Fruit fly (Drosophila melanogaster) whole organism, embryonic: ENCODE data around the gene Pex16.

Source experiments
- CG1024 ChIP-seq: fragments of 200-800 bp; sonication (Bioruptor generic); IDR thresholded peaks from 2 replicates; pipeline ENCODE4 v1.3.6; 2022; ENCODE audit warnings: missing biosample characterization, missing genetic modification characterization
- CG10366 ChIP-seq: fragments of 200-800 bp; sonication (Bioruptor generic); IDR thresholded peaks from 2 replicates; pipeline ENCODE4 v1.3.6; 2022; ENCODE audit warnings: missing biosample characterization, missing genetic modification characterization
- CG11695 ChIP-seq: fragments of 200-800 bp; sonication (Bioruptor generic); IDR thresholded peaks from 3 replicates; pipeline ENCODE4 v1.3.6; 2022; ENCODE audit warnings: missing biosample characterization, missing genetic modification characterization
- CG12071 ChIP-seq: fragments of 200-800 bp; sonication (Bioruptor generic); optimal IDR thresholded peaks from 3 replicates; lab custom pipeline; 2018; ENCODE audit warnings: missing biosample characterization, mild to moderate bottlenecking, missing genetic modification characterization
- CG14014 ChIP-seq: fragments of 200-800 bp; sonication (Bioruptor generic); IDR thresholded peaks from 2 replicates; pipeline ENCODE4 v1.3.6; 2022; ENCODE audit warnings: missing biosample characterization, missing genetic modification characterization
- CG14860 ChIP-seq: fragments of 200-800 bp; sonication (Bioruptor generic); IDR thresholded peaks from 3 replicates; pipeline ENCODE4 v1.3.6; 2022; ENCODE audit warnings: missing biosample characterization, missing genetic modification characterization; ENCODE audit not compliant: partially characterized antibody
- CG14965 ChIP-seq: fragments of 200-800 bp; sonication (Bioruptor generic); optimal IDR thresholded peaks from 2 replicates; lab custom pipeline; 2016; ENCODE audit warnings: missing biosample characterization, missing genetic modification characterization, borderline replicate concordance
- CG15479 ChIP-seq: fragments of 200-800 bp; sonication (Bioruptor generic); optimal IDR thresholded peaks from 3 replicates; lab custom pipeline; 2019; ENCODE audit warnings: missing biosample characterization, mild to moderate bottlenecking, missing genetic modification characterization, moderate library complexity
- CG1832 ChIP-seq: fragments of 200-800 bp; sonication (Bioruptor generic); optimal IDR thresholded peaks from 2 replicates; lab custom pipeline; 2017; ENCODE audit warnings: missing biosample characterization, mild to moderate bottlenecking, missing genetic modification characterization, inconsistent platforms
- CG2202 ChIP-seq: fragments of 200-800 bp; sonication (Bioruptor generic); optimal IDR thresholded peaks from 2 replicates; lab custom pipeline; 2018; ENCODE audit warnings: missing biosample characterization, mild to moderate bottlenecking, missing genetic modification characterization
- CG2678 ChIP-seq: fragments of 200-800 bp; sonication (Bioruptor generic); optimal IDR thresholded peaks from 3 replicates; lab custom pipeline; 2019; ENCODE audit warnings: missing biosample characterization, mild to moderate bottlenecking, missing genetic modification characterization, moderate library complexity
- CG30020 ChIP-seq: fragments of 200-800 bp; optimal IDR thresholded peaks from 2 replicates; lab custom pipeline; 2019; ENCODE audit warnings: missing biosample characterization, mild to moderate bottlenecking, missing genetic modification characterization, moderate library complexity
- CG31388 ChIP-seq: fragments of 200-800 bp; sonication (Bioruptor generic); optimal IDR thresholded peaks from 2 replicates; lab custom pipeline; 2016; ENCODE audit warnings: missing biosample characterization, missing genetic modification characterization
- CG33213 ChIP-seq: fragments of 200-800 bp; sonication (Bioruptor generic); optimal IDR thresholded peaks from 3 replicates; lab custom pipeline; 2016; ENCODE audit warnings: missing biosample characterization, missing genetic modification characterization
- CG3407 ChIP-seq: fragments of 200-800 bp; sonication (Bioruptor generic); optimal IDR thresholded peaks from 2 replicates; lab custom pipeline; 2018; ENCODE audit warnings: missing biosample characterization, mild to moderate bottlenecking, missing genetic modification characterization
- CG43689 ChIP-seq: fragments of 200-800 bp; sonication (Bioruptor generic); IDR thresholded peaks from 2 replicates; pipeline ENCODE4 v1.3.6; 2022; ENCODE audit warnings: missing biosample characterization, missing genetic modification characterization
- CG8089 ChIP-seq: fragments of 200-800 bp; sonication (Bioruptor generic); optimal IDR thresholded peaks from 3 replicates; lab custom pipeline; 2016; ENCODE audit warnings: missing biosample characterization, missing genetic modification characterization
- CG8765 ChIP-seq: fragments of 200-800 bp; sonication (Bioruptor generic); IDR thresholded peaks from 2 replicates; pipeline ENCODE4 v1.3.6; 2022; ENCODE audit warnings: missing biosample characterization, missing genetic modification characterization
- CG9876 ChIP-seq: fragments of 200-800 bp; sonication (Bioruptor generic); optimal IDR thresholded peaks from 2 replicates; lab custom pipeline; 2016; ENCODE audit warnings: missing biosample characterization, missing genetic modification characterization
- CTCF ChIP-seq: fragments of 200-800 bp; sonication (Bioruptor generic); optimal IDR thresholded peaks from 2 replicates; lab custom pipeline; 2017; ENCODE audit warnings: missing biosample characterization, mild to moderate bottlenecking, missing genetic modification characterization, moderate library complexity
- HHEX ChIP-seq: fragments of 200-800 bp; sonication (Bioruptor generic); optimal IDR thresholded peaks from 3 replicates; lab custom pipeline; 2017; ENCODE audit warnings: missing biosample characterization, mild to moderate bottlenecking, missing genetic modification characterization, missing genetic modification reagents
- Myb ChIP-seq: fragments of 200-800 bp; sonication (Bioruptor generic); optimal IDR thresholded peaks from 2 replicates; lab custom pipeline; 2016; ENCODE audit warnings: missing biosample characterization, missing genetic modification characterization
- NfI ChIP-seq: fragments of 200-800 bp; sonication (Bioruptor generic); optimal IDR thresholded peaks from 3 replicates; lab custom pipeline; 2018; ENCODE audit warnings: missing biosample characterization, mild to moderate bottlenecking, missing genetic modification characterization, moderate library complexity
- Oli ChIP-seq: fragments of 200-800 bp; sonication (Bioruptor generic); optimal IDR thresholded peaks from 2 replicates; lab custom pipeline; 2018; ENCODE audit warnings: missing biosample characterization, mild to moderate bottlenecking, missing genetic modification characterization, moderate library complexity
- PHDP ChIP-seq: fragments of 200-800 bp; sonication (Bioruptor generic); optimal IDR thresholded peaks from 3 replicates; lab custom pipeline; 2018; ENCODE audit warnings: missing biosample characterization, mild to moderate bottlenecking, missing genetic modification characterization, moderate library complexity
- Sin3A ChIP-seq: fragments of >200 bp; optimal IDR thresholded peaks from 2 replicates; lab custom pipeline; 2018
- Sox102F ChIP-seq: fragments of 200-800 bp; sonication (Bioruptor generic); optimal IDR thresholded peaks from 2 replicates; lab custom pipeline; 2018; ENCODE audit warnings: missing biosample characterization, mild to moderate bottlenecking, missing genetic modification characterization, moderate library complexity
- Sry-δ ChIP-seq: fragments of 200-800 bp; sonication (Bioruptor generic); optimal IDR thresholded peaks from 2 replicates; lab custom pipeline; 2016; ENCODE audit warnings: missing biosample characterization, missing genetic modification characterization
- Vsx1 ChIP-seq: fragments of 200-800 bp; sonication (Bioruptor generic); optimal IDR thresholded peaks from 2 replicates; lab custom pipeline; 2017; ENCODE audit warnings: missing biosample characterization, mild to moderate bottlenecking, missing genetic modification characterization, missing genetic modification reagents
- Xbp1 ChIP-seq: fragments of 200-800 bp; sonication (Bioruptor generic); optimal IDR thresholded peaks from 3 replicates; lab custom pipeline; 2016; ENCODE audit warnings: missing biosample characterization, mild to moderate bottlenecking, missing genetic modification characterization
- ac ChIP-seq: fragments of 200-800 bp; sonication (Bioruptor generic); optimal IDR thresholded peaks from 3 replicates; lab custom pipeline; 2017; ENCODE audit warnings: missing biosample characterization, mild to moderate bottlenecking, missing genetic modification characterization
- caup ChIP-seq: fragments of 200-800 bp; sonication (Bioruptor generic); optimal IDR thresholded peaks from 3 replicates; lab custom pipeline; 2017; ENCODE audit warnings: missing biosample characterization, mild to moderate bottlenecking, missing genetic modification characterization, moderate library complexity; ENCODE audit not compliant: severe bottlenecking
- dpn ChIP-seq, 2 experiments: fragments of 200-800 bp; sonication (Bioruptor generic); optimal IDR thresholded peaks; 3 replicates each; lab custom pipeline; 2016; ENCODE audit warnings: missing biosample characterization in 2 of 2, missing genetic modification characterization in 2 of 2
- gcm ChIP-seq: fragments of 200-800 bp; sonication (Bioruptor generic); optimal IDR thresholded peaks from 2 replicates; lab custom pipeline; 2019; ENCODE audit warnings: missing biosample characterization, mild to moderate bottlenecking, missing genetic modification characterization, moderate library complexity
- gsb-n ChIP-seq: fragments of 200-800 bp; sonication (Bioruptor generic); optimal IDR thresholded peaks from 3 replicates; lab custom pipeline; 2018; ENCODE audit warnings: missing biosample characterization, mild to moderate bottlenecking, missing genetic modification characterization
- insv ChIP-seq, 2 experiments: fragments of 200-800 bp; sonication (Bioruptor generic); optimal IDR thresholded peaks; 3 replicates each; lab custom pipeline; 2016 to 2018; ENCODE audit warnings: missing biosample characterization in 2 of 2, missing genetic modification characterization in 2 of 2
- jigr1 ChIP-seq: fragments of 200-800 bp; sonication (Bioruptor generic); IDR thresholded peaks from 3 replicates; pipeline ENCODE4 v1.3.6; 2022; ENCODE audit warnings: missing biosample characterization, missing genetic modification characterization
- lov ChIP-seq, 2 experiments: fragments of 200-800 bp in 1 of 2; fragments of >200 bp in 1 of 2; sonication (Bioruptor generic) in 1 of 2; IDR thresholded peaks in 1 of 2; optimal IDR thresholded peaks in 1 of 2; 2 replicates in 1 of 2; 3 replicates in 1 of 2; pipeline versions ENCODE4 v1.3.6 to Lab custom; 2017 to 2022; ENCODE audit warnings: missing biosample characterization in 1 of 2, missing genetic modification characterization in 1 of 2
- otp ChIP-seq: fragments of 200-800 bp; sonication (Bioruptor generic); IDR thresholded peaks from 3 replicates; pipeline ENCODE4, ENCODE4 v1.3.6; 2022; ENCODE audit warnings: missing biosample characterization, missing genetic modification characterization
- prd ChIP-seq, 3 experiments: fragments of >200 bp in 2 of 3; fragments of 200-800 bp in 1 of 3; sonication (Bioruptor generic) in 1 of 3; optimal IDR thresholded peaks in 2 of 3; IDR thresholded peaks in 1 of 3; 2 replicates in 2 of 3; 3 replicates in 1 of 3; pipeline versions ENCODE4 v1.3.6 to Lab custom; 2017 to 2022; ENCODE audit warnings: missing biosample characterization in 1 of 3, missing genetic modification characterization in 1 of 3
- row ChIP-seq: fragments of 200-800 bp; sonication (Bioruptor generic); IDR thresholded peaks from 3 replicates; pipeline ENCODE4 v1.3.6; 2022; ENCODE audit warnings: missing biosample characterization, missing genetic modification characterization
- sim ChIP-seq: fragments of 200-800 bp; sonication (Bioruptor generic); IDR thresholded peaks from 2 replicates; pipeline ENCODE4 v1.3.6; 2022; ENCODE audit warnings: missing biosample characterization, missing genetic modification characterization
- ssp ChIP-seq: fragments of 200-800 bp; sonication (Bioruptor generic); IDR thresholded peaks from 2 replicates; pipeline ENCODE4 v1.3.6; 2022; ENCODE audit warnings: missing biosample characterization, missing genetic modification characterization
- tap ChIP-seq: fragments of 200-800 bp; optimal IDR thresholded peaks from 3 replicates; lab custom pipeline; 2019; ENCODE audit warnings: missing biosample characterization, mild to moderate bottlenecking, missing genetic modification characterization, moderate library complexity
- toy ChIP-seq: fragments of 200-800 bp; sonication (Bioruptor generic); IDR thresholded peaks from 2 replicates; pipeline ENCODE4 v1.3.6; 2022; ENCODE audit warnings: missing biosample characterization, missing genetic modification characterization
- unpg ChIP-seq: fragments of 200-800 bp; sonication (Bioruptor generic); optimal IDR thresholded peaks from 3 replicates; lab custom pipeline; 2018; ENCODE audit warnings: missing biosample characterization, mild to moderate bottlenecking, missing genetic modification characterization, moderate library complexity
- vnd ChIP-seq: fragments of 200-800 bp; sonication (Bioruptor generic); IDR thresholded peaks from 3 replicates; pipeline ENCODE4 v1.3.6; 2022; ENCODE audit warnings: missing biosample characterization, missing genetic modification characterization; ENCODE audit not compliant: partially characterized antibody

Gene Pex16

dm6 chr3L:20784812-20785671 is 7.0 kb upstream of the Pex16 start (continued):
- TF ChIP-seq CG1024 (GFP tag; lab: Robert Waterston, UW) (no peak), caup (GFP tag; lab: Kevin White, UChicago) (peak; percentile 32), gsb-n (tag; lab: Kevin White, UChicago) (no peak), CG8089 (GFP tag; lab: Kevin White, UChicago) (peak; percentile 18), CG14965 (GFP tag; lab: Kevin White, UChicago) (no peak), CG33213 (GFP tag; lab: Kevin White, UChicago) (no peak), CG2202 (tag; lab: Kevin White, UChicago) (no peak), CG3407 (GFP tag; lab: Kevin White, UChicago) (no peak), CG31388 (GFP tag; lab: Kevin White, UChicago) (no peak), CG1832 (GFP tag; lab: Kevin White, UChicago) (no peak), otp (peak; percentile 53; the same call in 1 of the 3 replicates), CG14860 (GFP tag; lab: Robert Waterston, UW) (no peak), CG14014 (peak; percentile 26; the same call in 1 of the 2 replicates), dpn (GFP tag; optimal IDR thresholded peaks at IDR 0.05; lab: Kevin White, UChicago) (peak; percentile 30 to 46), unpg (GFP tag; lab: Kevin White, UChicago) (peak; percentile 8), CG15479 (GFP tag; lab: Kevin White, UChicago) (no peak), insv (GFP tag; optimal IDR thresholded peaks at IDR 0.05; lab: Kevin White, UChicago) (no peak), CG12071 (no peak), HHEX (GFP tag; lab: Kevin White, UChicago) (no peak), ac (GFP tag; lab: Kevin White, UChicago) (no peak), Sin3A (lab: Kevin White, UChicago) (no peak), gcm (GFP tag; lab: Kevin White, UChicago) (peak; percentile 31), Myb (GFP tag; lab: Kevin White, UChicago) (peak; percentile 49), Sox102F (GFP tag; lab: Kevin White, UChicago) (no peak), Xbp1 (GFP tag; lab: Kevin White, UChicago) (peak; percentile 21), CG8765 (GFP tag; lab: Robert Waterston, UW) (no peak), row (peak; percentile 93), CG9876 (GFP tag; lab: Kevin White, UChicago) (peak; percentile 15), CG43689 (GFP tag; lab: Robert Waterston, UW) (no peak), vnd (GFP tag; lab: Robert Waterston, UW) (0 out of 3 replicates have a peak, but pooled peaks have one; percentile 31), CG2678 (tag; lab: Kevin White, UChicago) (peak; percentile 68), NfI (GFP tag; lab: Kevin White, UChicago) (peak; percentile 24), PHDP (tag; lab: Kevin White, UChicago) (peak; percentile 10), jigr1 (GFP tag; lab: Robert Waterston, UW) (no peak), sim (GFP tag; lab: Robert Waterston, UW) (no peak), CG30020 (tag; lab: Kevin White, UChicago) (peak; percentile 19), Sry-δ (peak; percentile 18), lov (optimal IDR thresholded peaks at IDR 0.05; lab: Kevin White, UChicago) (no peak), lov (GFP tag; IDR thresholded peaks at IDR 0.05; lab: Robert Waterston, UW) (no peak), prd (optimal IDR thresholded peaks at IDR 0.05; lab: Kevin White, UChicago) (no peak), prd (GFP tag; IDR thresholded peaks at IDR 0.05; lab: Robert Waterston, UW) (peak; percentile 47; the same call in 2 of the 3 replicates), ssp (GFP tag; lab: Robert Waterston, UW) (no peak), Vsx1 (GFP tag; lab: Kevin White, UChicago) (peak; percentile 13), tap (tag; lab: Kevin White, UChicago) (no peak), CTCF (GFP tag; lab: Kevin White, UChicago) (peak; percentile 15), CG10366 (GFP tag; lab: Robert Waterston, UW) (no peak), CG11695 (peak; percentile 41; the same call in 1 of the 3 replicates), toy (GFP tag; lab: Robert Waterston, UW) (no peak), Oli (tag; lab: Kevin White, UChicago) (peak; percentile 59)
